Worm (Caenorhabditis elegans): ENCODE data around the gene acs-3.

Gene acs-3

DNA sequence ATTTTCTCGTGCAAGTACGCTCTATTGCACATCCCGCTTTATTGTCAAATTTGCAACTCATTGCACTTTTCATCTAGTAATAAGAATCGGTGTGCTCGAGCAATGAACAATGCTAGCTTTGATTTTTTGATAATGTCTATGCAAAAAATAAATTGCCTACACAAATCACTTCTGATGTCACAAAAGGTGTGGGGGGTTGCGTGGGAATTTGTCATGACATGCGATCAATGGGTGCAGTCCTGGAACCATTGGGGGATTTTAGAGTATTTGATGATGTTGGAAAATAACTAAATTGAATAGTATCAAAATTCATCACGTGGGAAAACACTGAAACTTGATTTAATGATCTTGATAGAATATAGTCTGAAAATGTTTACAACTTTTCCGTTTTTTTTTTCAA lies 23.5 kb upstream of the acs-3 start:
- TF ChIP-seq ceh-16 (tag; optimal IDR thresholded peaks at IDR 0.05): no peak
- no peak for TF ChIP-seq jun-1 (tag; optimal IDR thresholded peaks at IDR 0.05)
- TF ChIP-seq nhr-25 (tag; optimal IDR thresholded peaks at IDR 0.05): no peak
- TF ChIP-seq fkh-2 (tag; optimal IDR thresholded peaks at IDR 0.05): no peak
- TF ChIP-seq sea-2 (GFP tag; optimal IDR thresholded peaks at IDR 0.05): no peak
- TF ChIP-seq snpc-4 (tag; optimal IDR thresholded peaks at IDR 0.05): no peak
- no peak for TF ChIP-seq lin-15B (tag; optimal IDR thresholded peaks at IDR 0.05)
- TF ChIP-seq fkh-10 (GFP tag; optimal IDR thresholded peaks at IDR 0.05): no peak
- no peak for TF ChIP-seq nhr-43 (tag; optimal IDR thresholded peaks at IDR 0.05; ENCODE audit: poor library complexity, severe bottlenecking)
- TF ChIP-seq hmg-11 (tag; optimal IDR thresholded peaks at IDR 0.05): no peak
- no peak for TF ChIP-seq elt-1 (tag; optimal IDR thresholded peaks at IDR 0.05)
- TF ChIP-seq nhr-11 (tag; optimal IDR thresholded peaks at IDR 0.05): no peak
- no peak for TF ChIP-seq elt-3 (tag; optimal IDR thresholded peaks at IDR 0.05)
- TF ChIP-seq nfya-1 (tag; optimal IDR thresholded peaks at IDR 0.05; ENCODE audit: insufficient read depth): no peak
- no peak for TF ChIP-seq ceh-82 (tag; optimal IDR thresholded peaks at IDR 0.05)
- no peak for TF ChIP-seq nhr-28 (tag; optimal IDR thresholded peaks at IDR 0.05)
- TF ChIP-seq unc-39 (tag; optimal IDR thresholded peaks at IDR 0.05): no peak
- no peak for TF ChIP-seq egl-5 (tag; optimal IDR thresholded peaks at IDR 0.05)
- no peak for TF ChIP-seq egl-27 (tag; optimal IDR thresholded peaks at IDR 0.05)
- TF ChIP-seq nhr-76 (tag; optimal IDR thresholded peaks at IDR 0.05): no peak

DNA sequence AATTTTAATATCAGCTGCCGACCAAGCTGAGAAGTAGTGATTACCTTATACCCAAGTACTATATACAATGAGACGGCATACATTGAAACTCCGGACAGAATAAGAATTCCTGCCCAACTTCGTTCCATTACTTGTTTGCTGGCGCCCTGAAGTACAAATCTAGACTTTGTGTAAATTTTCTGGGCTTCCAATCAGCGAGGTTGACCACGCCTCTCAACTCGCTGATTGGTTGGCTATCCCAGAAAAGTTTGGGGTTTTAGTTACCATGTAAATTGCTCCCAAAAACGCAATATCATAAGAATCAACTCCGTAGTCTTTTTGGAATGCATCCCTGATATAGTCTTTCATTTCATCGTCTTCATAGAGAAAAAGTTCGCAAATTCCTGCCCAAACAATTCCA lies 14.1 kb upstream of the acs-3 start:
- peak; percentile 84 for TF ChIP-seq nfya-1 (tag; optimal IDR thresholded peaks at IDR 0.05; ENCODE audit: insufficient read depth)
- no peak for TF ChIP-seq hmg-11 (tag; optimal IDR thresholded peaks at IDR 0.05)
- no peak for TF ChIP-seq fkh-2 (tag; optimal IDR thresholded peaks at IDR 0.05)

- no peak for TF ChIP-seq ama-1 (optimal IDR thresholded peaks at IDR 0.05)
- TF ChIP-seq nhr-76 (tag; optimal IDR thresholded peaks at IDR 0.05): no peak
- TF ChIP-seq R02D3.7 (tag; optimal IDR thresholded peaks at IDR 0.05): no peak
- no peak for TF ChIP-seq egl-5 (tag; optimal IDR thresholded peaks at IDR 0.05)
- TF ChIP-seq ceh-9 (tag; optimal IDR thresholded peaks at IDR 0.05): no peak
- TF ChIP-seq ceh-16 (tag; optimal IDR thresholded peaks at IDR 0.05): no peak
- no peak for TF ChIP-seq tbx-2 (tag; optimal IDR thresholded peaks at IDR 0.05)
- no peak for TF ChIP-seq unc-62 (GFP tag; optimal IDR thresholded peaks at IDR 0.05)
- TF ChIP-seq eor-1 (tag; optimal IDR thresholded peaks at IDR 0.05): no peak
- no peak for TF ChIP-seq nhr-67 (tag; optimal IDR thresholded peaks at IDR 0.05)
These were observed 12.2 kb upstream of the acs-3 start, which contains the start of gene fipr-25 for ce11 chrV:1957110-1957509. fipr-25 (plus strand) TSS chrV:1957410.

DNA sequence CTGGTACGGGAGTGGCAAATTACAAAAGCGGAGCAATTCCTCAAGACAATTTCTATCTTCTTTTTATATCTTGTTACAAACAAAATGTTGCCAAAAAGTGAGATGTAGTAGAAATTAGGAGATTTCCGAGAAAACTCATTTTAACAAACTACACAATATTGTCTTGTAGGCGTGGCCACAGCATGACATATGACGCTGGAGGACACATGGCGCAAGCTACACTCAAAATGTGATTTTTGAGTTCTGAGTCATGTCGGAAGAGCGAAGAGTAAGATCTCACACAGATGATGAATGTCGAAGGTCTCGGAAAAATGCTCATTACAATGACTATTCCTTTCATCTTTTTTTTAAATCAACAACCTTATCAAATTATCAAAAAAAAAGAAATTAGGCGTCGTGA lies 7.9 kb upstream of the acs-3 start, which contains the start of gene Y40B10B.1:
Gene Y40B10B.1 (minus strand): TSS at position 101 of the 400 bp plus-strand sequence.
- TF ChIP-seq lin-39 (tag; optimal IDR thresholded peaks at IDR 0.05) (no peak), ztf-11 (tag; optimal IDR thresholded peaks at IDR 0.05) (no peak), pha-4 (tag; optimal IDR thresholded peaks at IDR 0.05) (no peak), fos-1 (tag; optimal IDR thresholded peaks at IDR 0.05) (no peak), ceh-9 (tag; optimal IDR thresholded peaks at IDR 0.05) (no peak), sea-2 (GFP tag; optimal IDR thresholded peaks at IDR 0.05) (no peak), jun-1 (tag; optimal IDR thresholded peaks at IDR 0.05) (no peak)

DNA sequence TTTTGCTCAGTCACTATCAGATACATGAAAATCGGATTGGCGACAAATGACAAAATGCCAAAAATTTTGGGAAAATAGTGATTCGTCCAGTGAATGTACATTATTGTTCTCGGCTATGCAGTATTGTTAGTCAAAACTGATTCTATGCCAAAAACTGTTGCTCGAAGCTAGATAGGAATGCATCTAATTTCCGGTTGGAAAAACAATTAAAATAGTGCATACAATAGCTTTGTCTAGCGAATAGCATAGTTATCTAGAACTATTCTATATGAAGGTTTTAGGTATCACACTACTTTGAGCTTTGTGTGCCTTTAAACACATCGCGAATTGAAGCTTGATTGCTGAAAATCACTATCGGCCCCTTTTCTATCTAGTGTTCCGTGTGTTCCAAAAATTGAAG lies 4.5 kb upstream of the acs-3 start, which contains the start of gene srj-15:
Gene srj-15 (minus strand): TSS at position 101 of the 400 bp plus-strand sequence.
- TF ChIP-seq ztf-4 (tag; optimal IDR thresholded peaks at IDR 0.05): no peak
- TF ChIP-seq lin-39 (tag; optimal IDR thresholded peaks at IDR 0.05): no peak
- TF ChIP-seq egl-5 (tag; optimal IDR thresholded peaks at IDR 0.05): no peak
- TF ChIP-seq snpc-4 (tag; optimal IDR thresholded peaks at IDR 0.05): no peak
- no peak for TF ChIP-seq ceh-16 (tag; optimal IDR thresholded peaks at IDR 0.05)
- no peak for TF ChIP-seq egl-27 (tag; optimal IDR thresholded peaks at IDR 0.05)
- no peak for TF ChIP-seq tbx-2 (tag; optimal IDR thresholded peaks at IDR 0.05)
- TF ChIP-seq hmg-11 (tag; optimal IDR thresholded peaks at IDR 0.05): no peak
- TF ChIP-seq nhr-28 (tag; optimal IDR thresholded peaks at IDR 0.05): no peak
- TF ChIP-seq sea-2 (GFP tag; optimal IDR thresholded peaks at IDR 0.05): no peak
- TF ChIP-seq unc-39 (tag; optimal IDR thresholded peaks at IDR 0.05): no peak
- TF ChIP-seq elt-2 (tag; optimal IDR thresholded peaks at IDR 0.05): no peak
- TF ChIP-seq nhr-25 (tag; optimal IDR thresholded peaks at IDR 0.05): no peak
- TF ChIP-seq pqm-1 (tag; optimal IDR thresholded peaks at IDR 0.05): no peak
- TF ChIP-seq ceh-28 (tag; optimal IDR thresholded peaks at IDR 0.05): no peak
- no peak for TF ChIP-seq fos-1 (tag; optimal IDR thresholded peaks at IDR 0.05)
- no peak for TF ChIP-seq elt-3 (tag; optimal IDR thresholded peaks at IDR 0.05)
- no peak for TF ChIP-seq skn-1 (tag; optimal IDR thresholded peaks at IDR 0.05)
- no peak for TF ChIP-seq R02D3.7 (tag; optimal IDR thresholded peaks at IDR 0.05)
- TF ChIP-seq ceh-82 (tag; optimal IDR thresholded peaks at IDR 0.05): no peak

All from whole organism, L3 larva.